Fruit fly (Drosophila melanogaster): Measurements from ENCODE around the gene CG5556.

CG5556 gene

dm6 chr2L:1399434-1399833 is 46.8 kb upstream of the CG5556 start (continued):
- TF ChIP-seq CG6175 (GFP tag; IDR thresholded peaks at IDR 0.05) (no peak), CG15011 (GFP tag; optimal IDR thresholded peaks at IDR 0.05) (no peak), CG2202 (tag; optimal IDR thresholded peaks at IDR 0.05) (peak; percentile 14), CG32772 (GFP tag; IDR thresholded peaks at IDR 0.05) (no peak), CG14050 (GFP tag; IDR thresholded peaks at IDR 0.05) (no peak), Sry-δ (GFP tag; optimal IDR thresholded peaks at IDR 0.05) (no peak), CG10979 (tag; optimal IDR thresholded peaks at IDR 0.05) (no peak), CG10321 (GFP tag; IDR thresholded peaks at IDR 0.05) (peak; percentile 61), CG42726 (GFP tag; IDR thresholded peaks at IDR 0.05; ENCODE audit: partially characterized antibody) (no peak), Med (GFP tag) (peak; percentile 68), fd64A (GFP tag; optimal IDR thresholded peaks at IDR 0.05) (peak; percentile 38), nerfin-2 (GFP tag; IDR thresholded peaks at IDR 0.05; ENCODE audit: partially characterized antibody) (no peak), fd96Cb (tag; optimal IDR thresholded peaks at IDR 0.05) (no peak), ara (GFP tag; IDR thresholded peaks at IDR 0.05) (0 out of 2 replicates have a peak, but pooled peaks have one; percentile 18), zf30C (GFP tag; optimal IDR thresholded peaks at IDR 0.05) (no peak), CG33557 (GFP tag; optimal IDR thresholded peaks at IDR 0.05) (peak; percentile 3), CG9817 (tag; optimal IDR thresholded peaks at IDR 0.05) (no peak), CG1602 (GFP tag; optimal IDR thresholded peaks at IDR 0.05) (no peak), CG1832 (GFP tag; optimal IDR thresholded peaks at IDR 0.05) (peak; percentile 74), chm (GFP tag; IDR thresholded peaks at IDR 0.05) (no peak), CG3726 (GFP tag; IDR thresholded peaks at IDR 0.05) (no peak), CG4360 (GFP tag; IDR thresholded peaks at IDR 0.05) (no peak; the same call in 1 of the 2 replicates), Dbx (GFP tag; IDR thresholded peaks at IDR 0.05) (no peak), wdn (GFP tag; IDR thresholded peaks at IDR 0.05) (no peak), CG2199 (GFP tag; IDR thresholded peaks at IDR 0.05) (peak; percentile 66; the same call in 1 of the 3 replicates), chinmo (GFP tag; IDR thresholded peaks at IDR 0.05; ENCODE audit: partially characterized antibody) (no peak), C15 (GFP tag; IDR thresholded peaks at IDR 0.05) (no peak), CG2712 (tag; optimal IDR thresholded peaks at IDR 0.05) (no peak), CG8388 (GFP tag; optimal IDR thresholded peaks at IDR 0.05) (no peak), Meics (GFP tag; optimal IDR thresholded peaks at IDR 0.05) (no peak), CG14965 (GFP tag; optimal IDR thresholded peaks at IDR 0.05; ENCODE audit: borderline replicate concordance) (no peak), gro (GFP tag; optimal IDR thresholded peaks at IDR 0.05) (no peak), CG11695 (GFP tag; IDR thresholded peaks at IDR 0.05) (no peak), CG18262 (tag; optimal IDR thresholded peaks at IDR 0.05) (no peak), ci (GFP tag; IDR thresholded peaks at IDR 0.05) (peak; percentile 44; the same call in 1 of the 3 replicates), CG17802 (tag; optimal IDR thresholded peaks at IDR 0.05) (no peak), CG11398 (GFP tag; optimal IDR thresholded peaks at IDR 0.05) (no peak), bbx (GFP tag; IDR thresholded peaks at IDR 0.05; ENCODE audit: partially characterized antibody) (0 out of 2 replicates have a peak, but pooled peaks have one; percentile 9), Ets65A (GFP tag) (peak; percentile 54), so (GFP tag; IDR thresholded peaks at IDR 0.05) (0 out of 3 replicates have a peak, but pooled peaks have one; percentile 7), shn (GFP tag; optimal IDR thresholded peaks at IDR 0.05) (no peak), bcd (GFP tag; optimal IDR thresholded peaks at IDR 0.05) (no peak), stwl (tag; optimal IDR thresholded peaks at IDR 0.05) (peak; percentile 4), CrebB (tag; optimal IDR thresholded peaks at IDR 0.05) (no peak), sug (tag; optimal IDR thresholded peaks at IDR 0.05) (no peak), CG12155 (GFP tag; optimal IDR thresholded peaks at IDR 0.05) (no peak), sima (GFP tag; optimal IDR thresholded peaks at IDR 0.05) (no peak), CG17361 (GFP tag; IDR thresholded peaks at IDR 0.05) (no peak), CG8478 (optimal IDR thresholded peaks at IDR 0.05) (peak; percentile 85)

All from whole organism, embryonic.